Worm (Caenorhabditis elegans) whole organism, midembryonic: ENCODE data around the gene C43D7.4.
A peak's percentile ranks its signal among the peaks of the same experiment; 100 is the strongest.

Source experiments
- T22C8.4 ChIP-seq: fragments of 200-800 bp; sonication (Bioruptor generic); IDR thresholded peaks from 2 replicates; pipeline ENCODE4 v1.3.6; 2022; ENCODE audit warnings: missing genetic modification characterization, missing compliant biosample characterization
- cog-1 ChIP-seq: sonication (generic microtip); optimal IDR thresholded peaks from 2 replicates; lab custom pipeline; 2016; ENCODE audit warnings: missing genetic modification characterization, missing compliant biosample characterization
- flt-1 ChIP-seq: fragments of 200-800 bp; sonication (Bioruptor generic); IDR thresholded peaks from 2 replicates; pipeline ENCODE4 v1.3.6; 2022; ENCODE audit warnings: missing genetic modification characterization, missing compliant biosample characterization
- klf-2 ChIP-seq: fragments of 200-800 bp; sonication (Bioruptor generic); conservative IDR thresholded peaks from 2 replicates; pipeline ENCODE4 v1.3.6; 2022; ENCODE audit warnings: missing genetic modification reagents, missing genetic modification characterization, missing compliant biosample characterization
- med-1 ChIP-seq: sonication (generic microtip); optimal IDR thresholded peaks from 2 replicates; lab custom pipeline; 2017; ENCODE audit warnings: missing genetic modification characterization, mild to moderate bottlenecking, missing compliant biosample characterization, antibody characterized with exemption, missing genetic modification reagents; ENCODE audit not compliant: insufficient read depth
- ref-1 ChIP-seq: fragments of 200-800 bp; sonication (Bioruptor generic); conservative IDR thresholded peaks from 2 replicates; pipeline ENCODE4 v1.3.6; 2022; ENCODE audit warnings: missing genetic modification reagents, missing genetic modification characterization, missing compliant biosample characterization
- tab-1 ChIP-seq: fragments of 200-800 bp; sonication (Bioruptor generic); IDR thresholded peaks from 2 replicates; pipeline ENCODE4 v1.3.6; 2022; ENCODE audit warnings: missing genetic modification characterization, missing compliant biosample characterization
- ztf-23 ChIP-seq: fragments of 200-800 bp; sonication (Bioruptor generic); IDR thresholded peaks from 2 replicates; pipeline ENCODE4 v1.3.6; 2022; ENCODE audit warnings: missing genetic modification reagents, missing genetic modification characterization, missing compliant biosample characterization
- ztf-29 ChIP-seq: fragments of 200-800 bp; sonication (Bioruptor generic); IDR thresholded peaks from 2 replicates; pipeline ENCODE4 v1.3.6; 2022; ENCODE audit warnings: missing genetic modification reagents, missing genetic modification characterization, missing compliant biosample characterization

DNA sequence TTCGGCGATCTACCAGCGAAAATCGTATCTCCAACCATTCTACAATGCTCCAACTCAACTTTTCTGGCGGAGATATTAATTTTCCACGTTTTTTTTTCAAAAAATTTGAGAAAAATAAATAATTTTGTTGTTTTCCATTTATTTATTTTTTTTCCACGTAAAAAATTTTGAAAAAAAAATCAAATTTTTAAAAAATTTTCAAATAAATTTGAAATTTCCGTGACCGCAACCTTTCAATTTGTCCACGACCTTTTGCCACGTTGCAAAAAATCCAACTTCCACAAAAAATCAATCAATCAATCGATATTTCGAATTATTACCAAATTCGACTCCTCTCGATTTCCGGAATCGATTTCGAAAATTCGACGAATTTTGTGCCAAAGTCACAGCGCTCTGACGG is 49.0 kb upstream of the C43D7.4 start, which contains the start of gene Y43F8A.2:
- no peak for TF ChIP-seq cog-1 (tag; lab: Kevin White, UChicago)
- no peak for TF ChIP-seq ztf-23 (GFP tag; lab: Robert Waterston, UW)
- TF ChIP-seq ztf-29 = no peak
- no peak for TF ChIP-seq ref-1 (GFP tag; lab: Robert Waterston, UW)
- TF ChIP-seq med-1 (GFP tag; lab: Kevin White, UChicago) = no peak
- TF ChIP-seq flt-1 (GFP tag; lab: Robert Waterston, UW) = no peak
- no peak for TF ChIP-seq tab-1
- peak; percentile 10; the same call in 1 of the 2 replicates for TF ChIP-seq T22C8.4 (GFP tag; lab: Robert Waterston, UW)
- TF ChIP-seq klf-2 (GFP tag; lab: Robert Waterston, UW) = no peak
